Fruit fly (Drosophila melanogaster): Measurements from ENCODE around the gene Nup35.
A peak's percentile ranks its signal among the peaks of the same experiment; 100 is the strongest.

Nup35 gene

DNA sequence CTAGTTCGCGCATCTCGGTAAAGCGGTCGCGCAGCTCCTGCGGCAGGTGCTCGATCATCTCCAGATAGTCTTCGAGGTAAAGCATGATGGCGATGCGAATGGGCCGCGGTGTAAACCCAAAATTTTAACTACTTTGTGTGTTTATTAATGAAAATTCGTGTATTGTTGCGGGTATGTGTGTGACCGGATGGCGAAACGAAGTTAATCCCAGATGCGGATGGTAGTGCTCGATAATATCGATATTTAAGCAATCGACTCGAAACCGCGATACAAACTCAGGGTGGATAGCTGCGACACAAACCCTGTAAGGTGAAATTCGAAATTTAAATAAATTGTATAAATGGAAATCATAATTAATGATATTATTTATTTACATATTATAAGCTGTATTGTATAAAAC is 4.9 kb downstream of the Nup35 start, which contains the start of gene Ing3 (continued):
- TF ChIP-seq ato (GFP tag; IDR thresholded peaks at IDR 0.05; ENCODE audit: partially characterized antibody), result peak; percentile 63
- no peak for TF ChIP-seq CG14965 (GFP tag; optimal IDR thresholded peaks at IDR 0.05; ENCODE audit: borderline replicate concordance)
- peak; percentile 66; the same call in 3 of the 4 replicates for TF ChIP-seq Dll (GFP tag; IDR thresholded peaks at IDR 0.05; ENCODE audit: partially characterized antibody)
- no peak for TF ChIP-seq corto (GFP tag; optimal IDR thresholded peaks at IDR 0.05)
- no peak for TF ChIP-seq lov (optimal IDR thresholded peaks at IDR 0.05)
- TF ChIP-seq lov (GFP tag; IDR thresholded peaks at IDR 0.05), result no peak
- peak; percentile 40; the same call in 1 of the 3 replicates for TF ChIP-seq Doc3 (GFP tag; IDR thresholded peaks at IDR 0.05; ENCODE audit: partially characterized antibody)
- TF ChIP-seq bbx (GFP tag; IDR thresholded peaks at IDR 0.05; ENCODE audit: partially characterized antibody), result peak; percentile 77
- no peak for TF ChIP-seq CG4820 (GFP tag; optimal IDR thresholded peaks at IDR 0.05)
- TF ChIP-seq BEAF-32 (GFP tag; optimal IDR thresholded peaks at IDR 0.05), result peak; percentile 86
- TF ChIP-seq E2f2 (GFP tag; IDR thresholded peaks at IDR 0.05), result peak; percentile 86
- peak; percentile 49 for TF ChIP-seq CG15514 (GFP tag; optimal IDR thresholded peaks at IDR 0.05)
- peak; percentile 52; the same call in 1 of the 3 replicates for TF ChIP-seq vnd (GFP tag; IDR thresholded peaks at IDR 0.05; ENCODE audit: partially characterized antibody)
- no peak for TF ChIP-seq Sox100B (GFP tag; optimal IDR thresholded peaks at IDR 0.05)
- TF ChIP-seq CG16813 (GFP tag; IDR thresholded peaks at IDR 0.05; ENCODE audit: partially characterized antibody), result peak; percentile 74
- TF ChIP-seq Bdp1 (GFP tag; optimal IDR thresholded peaks at IDR 0.05), result no peak
- no peak for TF ChIP-seq bsh (GFP tag; optimal IDR thresholded peaks at IDR 0.05)
- TF ChIP-seq CG13287 (GFP tag; IDR thresholded peaks at IDR 0.05; ENCODE audit: partially characterized antibody), result peak; percentile 75
- no peak for TF ChIP-seq CG30431 (GFP tag; optimal IDR thresholded peaks at IDR 0.05)
- TF ChIP-seq trem (tag; optimal IDR thresholded peaks at IDR 0.05), result peak; percentile 80
- TF ChIP-seq gfzf (GFP tag; optimal IDR thresholded peaks at IDR 0.05), result peak; percentile 83
- peak; percentile 25 for TF ChIP-seq ewg (GFP tag; optimal IDR thresholded peaks at IDR 0.05)
- peak; percentile 64 for TF ChIP-seq MESR4 (GFP tag; optimal IDR thresholded peaks at IDR 0.05)
- peak; percentile 1 for TF ChIP-seq CoRest (tag; optimal IDR thresholded peaks at IDR 0.05)
- TF ChIP-seq pzg (GFP tag; optimal IDR thresholded peaks at IDR 0.05), result peak; percentile 87
- peak; percentile 57 for TF ChIP-seq her (GFP tag; optimal IDR thresholded peaks at IDR 0.05)
- TF ChIP-seq maf-S (GFP tag; optimal IDR thresholded peaks at IDR 0.05), result no peak
- no peak for TF ChIP-seq CG8944 (GFP tag; optimal IDR thresholded peaks at IDR 0.05)
- TF ChIP-seq Myb (GFP tag; optimal IDR thresholded peaks at IDR 0.05), result peak; percentile 31
- peak; percentile 49 for TF ChIP-seq Med (GFP tag)
- TF ChIP-seq Opbp (GFP tag; IDR thresholded peaks at IDR 0.05; ENCODE audit: partially characterized antibody), result peak; percentile 80

DNA sequence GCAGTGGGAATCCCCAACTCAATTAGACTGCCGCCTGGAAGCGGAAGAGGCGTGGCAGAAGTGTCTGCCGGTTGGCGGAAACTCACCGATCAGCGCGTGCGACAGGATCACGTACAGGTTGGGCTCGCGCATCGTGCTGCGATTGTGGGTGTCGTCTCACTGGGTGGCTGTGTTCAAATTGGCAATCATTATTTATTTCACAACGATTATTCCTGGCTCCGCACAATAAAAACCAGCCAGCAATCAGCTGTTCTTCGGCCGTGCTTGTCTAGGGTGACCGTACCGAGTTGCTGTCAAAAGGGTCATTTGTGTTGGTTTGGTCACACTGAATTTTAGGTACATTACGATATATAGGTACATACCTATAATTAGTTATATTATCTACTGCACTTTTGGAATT is 9.0 kb downstream of the Nup35 start, which contains the start of gene CG6659:
TSS of gene CG6659 (minus strand) at position 275 of the 400 bp plus-strand sequence.
- TF ChIP-seq Poxn (GFP tag; IDR thresholded peaks at IDR 0.05), result no peak
- TF ChIP-seq zfh2 (GFP tag; optimal IDR thresholded peaks at IDR 0.05), result no peak
- peak; percentile 61 for TF ChIP-seq gfzf (GFP tag; optimal IDR thresholded peaks at IDR 0.05)
- TF ChIP-seq sna (GFP tag; IDR thresholded peaks at IDR 0.05; ENCODE audit: partially characterized antibody), result peak; percentile 46; the same call in 1 of the 2 replicates
- peak; percentile 42 for TF ChIP-seq pzg (GFP tag; optimal IDR thresholded peaks at IDR 0.05)
- TF ChIP-seq Scr (GFP tag; IDR thresholded peaks at IDR 0.05; ENCODE audit: partially characterized antibody), result 0 out of 2 replicates have a peak, but pooled peaks have one; percentile 30
- TF ChIP-seq bowl (GFP tag; IDR thresholded peaks at IDR 0.05), result 0 out of 2 replicates have a peak, but pooled peaks have one; percentile 19
- TF ChIP-seq CG3065 (GFP tag; optimal IDR thresholded peaks at IDR 0.05), result peak; percentile 67
- peak in 1 of 2 experiments; percentile 87 for TF ChIP-seq crp (GFP tag; optimal IDR thresholded peaks at IDR 0.05)
- TF ChIP-seq hbn (GFP tag; IDR thresholded peaks at IDR 0.05; ENCODE audit: partially characterized antibody), result peak; percentile 15; the same call in 1 of the 2 replicates
- TF ChIP-seq MBD-R2 (GFP tag; IDR thresholded peaks at IDR 0.05), result peak; percentile 88
- peak; percentile 55 for TF ChIP-seq MESR4 (GFP tag; optimal IDR thresholded peaks at IDR 0.05)
- 0 out of 2 replicates have a peak, but pooled peaks have one; percentile 22 for TF ChIP-seq bbx (GFP tag; IDR thresholded peaks at IDR 0.05; ENCODE audit: partially characterized antibody)
- TF ChIP-seq Bgb (GFP tag; IDR thresholded peaks at IDR 0.05; ENCODE audit: partially characterized antibody), result no peak
- TF ChIP-seq ci (GFP tag; IDR thresholded peaks at IDR 0.05), result peak; percentile 20; the same call in 1 of the 3 replicates
- TF ChIP-seq CG13775 (GFP tag; optimal IDR thresholded peaks at IDR 0.05), result no peak
- peak; percentile 11 for TF ChIP-seq stwl (tag; optimal IDR thresholded peaks at IDR 0.05)
- peak; percentile 53 for TF ChIP-seq Med (GFP tag)
- TF ChIP-seq CG4617 (GFP tag; optimal IDR thresholded peaks at IDR 0.05; ENCODE audit: borderline replicate concordance), result peak; percentile 24
- TF ChIP-seq Elba2 (GFP tag; optimal IDR thresholded peaks at IDR 0.05), result peak; percentile 16
- no peak for TF ChIP-seq fru (optimal IDR thresholded peaks at IDR 0.05)
- peak; percentile 47 for TF ChIP-seq BEAF-32 (GFP tag; optimal IDR thresholded peaks at IDR 0.05)
- TF ChIP-seq CG34422 (GFP tag; IDR thresholded peaks at IDR 0.05), result 0 out of 3 replicates have a peak, but pooled peaks have one; percentile 33

Measured in whole organism, embryonic.